Worm (Caenorhabditis elegans) whole organism, L3 larva: Measurements from ENCODE around the gene C35D10.5.

Experiments used
- R02D3.7 ChIP-seq: fragments of 150-350 bp; optimal IDR thresholded peaks from 2 replicates; lab custom pipeline; 2014; ENCODE audit warnings: missing biosample characterization, missing genetic modification characterization
- ZK546.5 ChIP-seq: sonication (generic microtip); optimal IDR thresholded peaks from 2 replicates; lab custom pipeline; 2017; ENCODE audit warnings: missing biosample characterization, missing genetic modification characterization
- aly-2 ChIP-seq: fragments of 150-350 bp; optimal IDR thresholded peaks from 2 replicates; lab custom pipeline; 2014; ENCODE audit warnings: missing biosample characterization, missing genetic modification characterization
- ceh-28 ChIP-seq: fragments of 150-350 bp; optimal IDR thresholded peaks from 2 replicates; lab custom pipeline; 2014; ENCODE audit warnings: missing biosample characterization, missing genetic modification reagents, missing genetic modification characterization
- ceh-82 ChIP-seq: fragments of 150-350 bp; optimal IDR thresholded peaks from 2 replicates; lab custom pipeline; 2014; ENCODE audit warnings: missing biosample characterization, missing genetic modification characterization
- ceh-9 ChIP-seq: sonication (generic microtip); optimal IDR thresholded peaks from 2 replicates; lab custom pipeline; 2018; ENCODE audit warnings: missing biosample characterization, missing genetic modification characterization
- daf-12 ChIP-seq: fragments of 150-350 bp; optimal IDR thresholded peaks from 2 replicates; lab custom pipeline; 2014; ENCODE audit warnings: missing biosample characterization, missing genetic modification reagents, missing genetic modification characterization
- egl-27 ChIP-seq: sonication (generic microtip); optimal IDR thresholded peaks from 4 replicates; lab custom pipeline; 2017; ENCODE audit warnings: missing biosample characterization, missing genetic modification reagents, missing genetic modification characterization
- egl-5 ChIP-seq: fragments of 150-350 bp; optimal IDR thresholded peaks from 2 replicates; lab custom pipeline; 2017; ENCODE audit warnings: missing biosample characterization, missing genetic modification reagents, missing genetic modification characterization, inconsistent platforms
- elt-2 ChIP-seq: sonication (generic microtip); optimal IDR thresholded peaks from 2 replicates; lab custom pipeline; 2016; ENCODE audit warnings: missing genetic modification reagents, mild to moderate bottlenecking, missing genetic modification characterization, missing compliant biosample characterization
- fos-1 ChIP-seq: fragments of 150-350 bp; optimal IDR thresholded peaks from 2 replicates; lab custom pipeline; 2014; ENCODE audit warnings: missing biosample characterization, missing genetic modification characterization
- hmg-11 ChIP-seq: sonication (generic microtip); optimal IDR thresholded peaks from 2 replicates; lab custom pipeline; 2016; ENCODE audit warnings: missing genetic modification characterization, missing compliant biosample characterization
- jun-1 ChIP-seq: fragments of 150-350 bp; optimal IDR thresholded peaks from 2 replicates; lab custom pipeline; 2014; ENCODE audit warnings: missing biosample characterization, missing genetic modification reagents, missing genetic modification characterization
- lin-39 ChIP-seq: fragments of 150-350 bp; optimal IDR thresholded peaks from 2 replicates; lab custom pipeline; 2018; ENCODE audit warnings: missing biosample characterization, missing genetic modification reagents, missing genetic modification characterization
- lsy-12 ChIP-seq: sonication (generic microtip); optimal IDR thresholded peaks from 2 replicates; lab custom pipeline; 2016; ENCODE audit warnings: mild to moderate bottlenecking, missing genetic modification characterization, missing compliant biosample characterization
- mdl-1 ChIP-seq: fragments of 150-350 bp; optimal IDR thresholded peaks from 2 replicates; lab custom pipeline; 2014; ENCODE audit warnings: missing biosample characterization, missing genetic modification characterization
- nfya-1 ChIP-seq: sonication (generic microtip); optimal IDR thresholded peaks from 2 replicates; lab custom pipeline; 2017; ENCODE audit warnings: missing genetic modification characterization, mild to moderate bottlenecking, missing compliant biosample characterization, antibody characterized with exemption, moderate library complexity; ENCODE audit not compliant: insufficient read depth
- nhr-12 ChIP-seq: fragments of 150-350 bp; optimal IDR thresholded peaks from 2 replicates; lab custom pipeline; 2014; ENCODE audit warnings: missing biosample characterization, missing genetic modification characterization
- nhr-23 ChIP-seq: fragments of 150-350 bp; optimal IDR thresholded peaks from 2 replicates; lab custom pipeline; 2014; ENCODE audit warnings: missing biosample characterization, missing genetic modification reagents, missing genetic modification characterization
- nhr-237 ChIP-seq: fragments of 150-350 bp; optimal IDR thresholded peaks from 2 replicates; lab custom pipeline; 2014; ENCODE audit warnings: missing biosample characterization, missing genetic modification characterization
- nhr-67 ChIP-seq: fragments of 150-350 bp; optimal IDR thresholded peaks from 2 replicates; lab custom pipeline; 2014; ENCODE audit warnings: missing biosample characterization, missing genetic modification characterization
- nhr-76 ChIP-seq: fragments of 150-350 bp; sonication (generic microtip); optimal IDR thresholded peaks from 5 replicates; lab custom pipeline; 2014; ENCODE audit warnings: missing biosample characterization, missing genetic modification characterization
- nhr-77 ChIP-seq: fragments of 150-350 bp; optimal IDR thresholded peaks from 2 replicates; lab custom pipeline; 2014; ENCODE audit warnings: missing biosample characterization, missing genetic modification characterization
- pha-4 ChIP-seq: fragments of 150-350 bp; optimal IDR thresholded peaks from 2 replicates; lab custom pipeline; 2014; ENCODE audit warnings: missing biosample characterization, missing genetic modification reagents, missing genetic modification characterization
- pqm-1 ChIP-seq: fragments of 150-350 bp; optimal IDR thresholded peaks from 2 replicates; lab custom pipeline; 2017; ENCODE audit warnings: missing biosample characterization, missing genetic modification characterization, inconsistent platforms
- tbx-2 ChIP-seq: sonication (generic microtip); optimal IDR thresholded peaks from 2 replicates; lab custom pipeline; 2016; ENCODE audit warnings: mild to moderate bottlenecking, missing genetic modification characterization, missing compliant biosample characterization
- unc-39 ChIP-seq: sonication (generic microtip); optimal IDR thresholded peaks from 4 replicates; lab custom pipeline; 2017; ENCODE audit warnings: missing biosample characterization, missing genetic modification characterization
- unc-62 ChIP-seq: fragments of 150-350 bp; sonication (generic microtip); optimal IDR thresholded peaks from 4 replicates; lab custom pipeline; 2014; ENCODE audit warnings: missing biosample characterization, missing genetic modification reagents, missing genetic modification characterization
- zag-1 ChIP-seq: fragments of 150-350 bp; optimal IDR thresholded peaks from 2 replicates; lab custom pipeline; 2014; ENCODE audit warnings: missing biosample characterization, missing genetic modification characterization
- ztf-11 ChIP-seq: fragments of 150-350 bp; optimal IDR thresholded peaks from 2 replicates; lab custom pipeline; 2014; ENCODE audit warnings: missing biosample characterization, missing genetic modification characterization

C35D10.5 gene

ce11 chrIII:4879445-4879844 is 17.3 kb downstream of the C35D10.5 start, which contains the start of gene C35D10.1:
TSS of gene C35D10.1 (plus strand) at chrIII:4879745.
- TF ChIP-seq lsy-12 (no peak), ceh-28 (peak; percentile 15)

ce11 chrIII:4881955-4882354 is 19.8 kb downstream of the C35D10.5 start:
- no peak for TF ChIP-seq ceh-82 (tag; lab: Kevin White, UChicago)
- no peak for TF ChIP-seq nfya-1 (tag; lab: Kevin White, UChicago)
- TF ChIP-seq fos-1 (tag; lab: Kevin White, UChicago) = no peak
- TF ChIP-seq elt-2 (tag; lab: Kevin White, UChicago) = peak; percentile 72
- TF ChIP-seq ztf-11 = no peak
- peak; percentile 37 for TF ChIP-seq pqm-1
- TF ChIP-seq nhr-12 (tag; lab: Kevin White, UChicago) = no peak

- TF ChIP-seq elt-2 (tag; lab: Kevin White, UChicago) (peak; percentile 68), pqm-1 (peak; percentile 54), egl-5 (tag; lab: Kevin White, UChicago) (no peak), jun-1 (tag; lab: Kevin White, UChicago) (peak; percentile 17), egl-27 (tag; lab: Kevin White, UChicago) (no peak), pha-4 (tag; lab: Kevin White, UChicago) (peak; percentile 48)
These were observed 21.3 kb downstream of the C35D10.5 start, which contains the start of gene clec-5 for ce11 chrIII:4883429-4883828. TSS of gene clec-5 (minus strand) at chrIII:4883606.

ce11 chrIII:4887291-4887690 is 25.1 kb downstream of the C35D10.5 start, which contains the start of gene clec-6:
TSS of gene clec-6 (minus strand) at chrIII:4887444.
- TF ChIP-seq pha-4 (tag; lab: Kevin White, UChicago) (peak; percentile 33), nhr-76 (tag; lab: Kevin White, UChicago) (no peak), hmg-11 (tag; lab: Kevin White, UChicago) (no peak), elt-2 (tag; lab: Kevin White, UChicago) (peak; percentile 60), unc-62 (GFP tag; lab: Kevin White, UChicago) (no peak), nhr-12 (tag; lab: Kevin White, UChicago) (no peak), nhr-237 (no peak), zag-1 (tag; lab: Kevin White, UChicago) (no peak), nhr-23 (tag; lab: Kevin White, UChicago) (no peak), pqm-1 (peak; percentile 23)

ce11 chrIII:4890997-4891396 is 28.8 kb downstream of the C35D10.5 start, which contains the start of gene F26F4.5:
TSS of gene F26F4.5 (minus strand) at chrIII:4891252.
- TF ChIP-seq mdl-1 (tag; lab: Kevin White, UChicago) = no peak
- no peak for TF ChIP-seq nhr-23 (tag; lab: Kevin White, UChicago)
- peak; percentile 29 for TF ChIP-seq pha-4 (tag; lab: Kevin White, UChicago)
- TF ChIP-seq tbx-2 (tag; lab: Kevin White, UChicago) = no peak
- no peak for TF ChIP-seq daf-12 (tag; lab: Kevin White, UChicago)
- TF ChIP-seq lin-39 (tag; lab: Kevin White, UChicago) = no peak
- TF ChIP-seq lsy-12 = no peak
- no peak for TF ChIP-seq aly-2 (tag; lab: Kevin White, UChicago)

ce11 chrIII:4893540-4893939 is 31.4 kb downstream of the C35D10.5 start, which contains the start of gene F26F4.6:
TSS of gene F26F4.6 (minus strand) at chrIII:4893640.
- TF ChIP-seq ceh-9 (tag; lab: Kevin White, UChicago) = no peak
- no peak for TF ChIP-seq ceh-28
- no peak for TF ChIP-seq nhr-67 (tag; lab: Kevin White, UChicago)
- no peak for TF ChIP-seq hmg-11 (tag; lab: Kevin White, UChicago)
- TF ChIP-seq tbx-2 (tag; lab: Kevin White, UChicago) = no peak
- TF ChIP-seq R02D3.7 (tag; lab: Kevin White, UChicago) = no peak
- TF ChIP-seq jun-1 (tag; lab: Kevin White, UChicago) = no peak
- TF ChIP-seq unc-39 (tag; lab: Kevin White, UChicago) = no peak
- no peak for TF ChIP-seq ztf-11
- no peak for TF ChIP-seq nhr-237
- no peak for TF ChIP-seq ZK546.5 (tag; lab: Kevin White, UChicago)
- TF ChIP-seq nhr-77 (tag; lab: Kevin White, UChicago) = no peak
